Fruit fly (Drosophila melanogaster) whole organism, embryonic: ENCODE data around the gene Pde6.

ENCODE experiments used
- B-H2 ChIP-seq: fragments of 200-800 bp; sonication (Bioruptor generic); optimal IDR thresholded peaks from 2 replicates; lab custom pipeline; 2018; ENCODE audit warnings: missing biosample characterization, mild to moderate bottlenecking, missing genetic modification characterization
- Bgb ChIP-seq: fragments of 200-800 bp; sonication (Bioruptor generic); IDR thresholded peaks from 2 replicates; pipeline ENCODE4 v1.3.6; 2022; ENCODE audit warnings: missing biosample characterization, missing genetic modification characterization; ENCODE audit not compliant: partially characterized antibody
- CG10209 ChIP-seq: fragments of 200-800 bp; sonication (Bioruptor generic); optimal IDR thresholded peaks from 3 replicates; lab custom pipeline; 2017; ENCODE audit warnings: missing biosample characterization, mild to moderate bottlenecking, missing genetic modification characterization, missing genetic modification reagents
- CG10321 ChIP-seq: fragments of 200-800 bp; sonication (Bioruptor generic); IDR thresholded peaks from 2 replicates; pipeline ENCODE4 v1.3.6; 2022; ENCODE audit warnings: missing biosample characterization, missing genetic modification characterization
- CG11085 ChIP-seq: fragments of 200-800 bp; sonication (Bioruptor generic); IDR thresholded peaks from 2 replicates; pipeline ENCODE4 v1.3.6; 2022; ENCODE audit warnings: missing biosample characterization, missing genetic modification characterization
- CG11560 ChIP-seq: fragments of 200-800 bp; sonication (Bioruptor generic); IDR thresholded peaks from 3 replicates; pipeline ENCODE4 v1.3.6; 2022; ENCODE audit warnings: missing biosample characterization, missing genetic modification characterization
- CG12104 ChIP-seq: fragments of 200-800 bp; sonication (Bioruptor generic); optimal IDR thresholded peaks from 3 replicates; lab custom pipeline; 2016; ENCODE audit warnings: missing biosample characterization, missing genetic modification characterization
- CG13287 ChIP-seq: fragments of 200-800 bp; sonication (Bioruptor generic); IDR thresholded peaks from 2 replicates; pipeline ENCODE4 v1.3.6; 2022; ENCODE audit warnings: missing biosample characterization, missing genetic modification characterization; ENCODE audit not compliant: partially characterized antibody
- CG13296 ChIP-seq: fragments of 200-800 bp; sonication (Bioruptor generic); optimal IDR thresholded peaks from 3 replicates; lab custom pipeline; 2018; ENCODE audit warnings: missing biosample characterization, mild to moderate bottlenecking, missing genetic modification characterization
- CG13775 ChIP-seq: fragments of 200-800 bp; sonication (Bioruptor generic); optimal IDR thresholded peaks from 3 replicates; lab custom pipeline; 2017; ENCODE audit warnings: missing biosample characterization, mild to moderate bottlenecking, missing genetic modification characterization
- CG15514 ChIP-seq: fragments of 200-800 bp; sonication (Bioruptor generic); optimal IDR thresholded peaks from 3 replicates; lab custom pipeline; 2017; ENCODE audit warnings: missing biosample characterization, missing genetic modification characterization, mild to moderate bottlenecking, moderate library complexity, missing genetic modification reagents
- CG15601 ChIP-seq: fragments of 200-800 bp; sonication (Bioruptor generic); optimal IDR thresholded peaks from 3 replicates; lab custom pipeline; 2019; ENCODE audit warnings: missing biosample characterization, mild to moderate bottlenecking, missing genetic modification characterization, moderate library complexity
- CG16779 ChIP-seq: fragments of 200-800 bp; sonication (Bioruptor generic); IDR thresholded peaks from 2 replicates; pipeline ENCODE4 v1.3.6; 2022; ENCODE audit warnings: missing biosample characterization, missing genetic modification characterization
- CG1792 ChIP-seq: fragments of 200-800 bp; sonication (Bioruptor generic); optimal IDR thresholded peaks from 2 replicates; lab custom pipeline; 2016; ENCODE audit warnings: missing biosample characterization, missing genetic modification characterization
- CG2199 ChIP-seq: fragments of 200-800 bp; sonication (Bioruptor generic); IDR thresholded peaks from 3 replicates; pipeline ENCODE4 v1.3.6; 2022; ENCODE audit warnings: missing biosample characterization, missing genetic modification characterization
- CG2875 ChIP-seq: fragments of 200-800 bp; sonication (Bioruptor generic); optimal IDR thresholded peaks from 2 replicates; lab custom pipeline; 2017; ENCODE audit warnings: missing biosample characterization, mild to moderate bottlenecking, missing genetic modification characterization, missing genetic modification reagents
- CG31388 ChIP-seq: fragments of 200-800 bp; sonication (Bioruptor generic); optimal IDR thresholded peaks from 2 replicates; lab custom pipeline; 2016; ENCODE audit warnings: missing biosample characterization, missing genetic modification characterization
- CG34224 ChIP-seq: fragments of 200-800 bp; sonication (Bioruptor generic); IDR thresholded peaks from 3 replicates; pipeline ENCODE4 v1.3.6; 2022; ENCODE audit warnings: missing biosample characterization, missing genetic modification characterization; ENCODE audit not compliant: partially characterized antibody
- CG34422 ChIP-seq: fragments of 200-800 bp; sonication (Bioruptor generic); IDR thresholded peaks from 3 replicates; pipeline ENCODE4 v1.3.6; 2022; ENCODE audit warnings: missing biosample characterization, missing genetic modification characterization
- CG43689 ChIP-seq: fragments of 200-800 bp; sonication (Bioruptor generic); IDR thresholded peaks from 2 replicates; pipeline ENCODE4 v1.3.6; 2022; ENCODE audit warnings: missing biosample characterization, missing genetic modification characterization
- CG4707 ChIP-seq: fragments of 200-800 bp; sonication (Bioruptor generic); optimal IDR thresholded peaks from 2 replicates; lab custom pipeline; 2018; ENCODE audit warnings: missing biosample characterization, mild to moderate bottlenecking, missing genetic modification characterization, moderate library complexity
- CTCF ChIP-seq: fragments of 200-800 bp; sonication (Bioruptor generic); optimal IDR thresholded peaks from 2 replicates; lab custom pipeline; 2017; ENCODE audit warnings: missing biosample characterization, mild to moderate bottlenecking, missing genetic modification characterization, moderate library complexity
- Elba2 ChIP-seq: fragments of 200-800 bp; sonication (Bioruptor generic); optimal IDR thresholded peaks from 3 replicates; lab custom pipeline; 2016; ENCODE audit warnings: missing biosample characterization, missing genetic modification characterization
- Gug ChIP-seq: fragments of 200-800 bp; sonication (Bioruptor generic); IDR thresholded peaks from 4 replicates; pipeline ENCODE4 v1.3.6; 2022; ENCODE audit warnings: missing biosample characterization, missing genetic modification characterization
- H2.0 ChIP-seq: fragments of 200-800 bp; sonication (Bioruptor generic); IDR thresholded peaks from 2 replicates; pipeline ENCODE4 v1.3.6; 2022; ENCODE audit warnings: missing biosample characterization, missing genetic modification characterization
- HLH4C ChIP-seq: fragments of 200-800 bp; sonication (Bioruptor generic); IDR thresholded peaks from 3 replicates; pipeline ENCODE4 v1.3.6; 2022; ENCODE audit warnings: missing biosample characterization, missing genetic modification characterization; ENCODE audit not compliant: partially characterized antibody
- Hr39 ChIP-seq: fragments of >200 bp; optimal IDR thresholded peaks from 2 replicates; lab custom pipeline; 2017
- Lim3 ChIP-seq: fragments of 200-800 bp; sonication (Bioruptor generic); IDR thresholded peaks from 2 replicates; pipeline ENCODE4 v1.3.6; 2022; ENCODE audit warnings: missing biosample characterization, missing genetic modification characterization
- Mad ChIP-seq: fragments of 200-800 bp; sonication (Bioruptor generic); optimal IDR thresholded peaks from 2 replicates; lab custom pipeline; 2016; ENCODE audit warnings: missing biosample characterization, missing genetic modification characterization
- PHDP ChIP-seq: fragments of 200-800 bp; sonication (Bioruptor generic); optimal IDR thresholded peaks from 3 replicates; lab custom pipeline; 2018; ENCODE audit warnings: missing biosample characterization, mild to moderate bottlenecking, missing genetic modification characterization, moderate library complexity
- Rfx ChIP-seq: fragments of 200-800 bp; sonication (Bioruptor generic); IDR thresholded peaks from 2 replicates; pipeline ENCODE4 v1.3.6; 2022; ENCODE audit warnings: missing biosample characterization, missing genetic modification characterization
- al ChIP-seq: fragments of 200-800 bp; sonication (Bioruptor generic); IDR thresholded peaks from 2 replicates; pipeline ENCODE4 v1.3.6; 2022; ENCODE audit warnings: missing biosample characterization, missing genetic modification characterization
- amos ChIP-seq: fragments of 200-800 bp; sonication (Bioruptor generic); IDR thresholded peaks from 2 replicates; pipeline ENCODE4 v1.3.6; 2022; ENCODE audit warnings: missing biosample characterization, missing genetic modification characterization; ENCODE audit not compliant: partially characterized antibody
- ato ChIP-seq: fragments of 200-800 bp; sonication (Bioruptor generic); IDR thresholded peaks from 2 replicates; pipeline ENCODE4 v1.3.6; 2022; ENCODE audit warnings: missing biosample characterization, missing genetic modification characterization; ENCODE audit not compliant: partially characterized antibody
- bigmax ChIP-seq: fragments of 200-800 bp; sonication (Bioruptor generic); optimal IDR thresholded peaks from 2 replicates; lab custom pipeline; 2018; ENCODE audit warnings: missing biosample characterization, mild to moderate bottlenecking, missing genetic modification characterization
- br ChIP-seq: fragments of >200 bp; optimal IDR thresholded peaks from 2 replicates; lab custom pipeline; 2017
- cwo ChIP-seq: fragments of 200-800 bp; sonication (Bioruptor generic); optimal IDR thresholded peaks from 3 replicates; lab custom pipeline; 2017; ENCODE audit warnings: missing biosample characterization, missing genetic modification characterization, mild to moderate bottlenecking, moderate library complexity, missing genetic modification reagents
- dati ChIP-seq: fragments of 200-800 bp; sonication (Bioruptor generic); IDR thresholded peaks from 2 replicates; pipeline ENCODE4 v1.3.6; 2022; ENCODE audit warnings: missing biosample characterization, missing genetic modification characterization
- emc ChIP-seq: fragments of 200-800 bp; sonication (Bioruptor generic); optimal IDR thresholded peaks from 2 replicates; lab custom pipeline; 2016; ENCODE audit warnings: missing biosample characterization, missing genetic modification characterization
- fd96Cb ChIP-seq: fragments of 200-800 bp; sonication (Bioruptor generic); optimal IDR thresholded peaks from 2 replicates; lab custom pipeline; 2018; ENCODE audit warnings: missing biosample characterization, mild to moderate bottlenecking, missing genetic modification characterization, moderate library complexity
- gcm2 ChIP-seq: fragments of 200-800 bp; sonication (Bioruptor generic); optimal IDR thresholded peaks from 2 replicates; lab custom pipeline; 2016; ENCODE audit warnings: missing biosample characterization, missing genetic modification characterization
- gt ChIP-seq: fragments of 200-800 bp; sonication (Bioruptor generic); IDR thresholded peaks from 2 replicates; pipeline ENCODE4 v1.3.6; 2022; ENCODE audit warnings: missing biosample characterization, missing genetic modification characterization
- hkb ChIP-seq, 2 experiments: fragments of 200-800 bp in 1 of 2; fragments of >200 bp in 1 of 2; sonication (Bioruptor generic) in 1 of 2; IDR thresholded peaks in 1 of 2; optimal IDR thresholded peaks in 1 of 2; 2 replicates each; pipeline versions ENCODE4 v1.3.6 to Lab custom; 2017 to 2022; ENCODE audit warnings: missing biosample characterization in 1 of 2, missing genetic modification characterization in 1 of 2
- kah ChIP-seq: fragments of 200-800 bp; sonication (Bioruptor generic); optimal IDR thresholded peaks from 2 replicates; lab custom pipeline; 2018; ENCODE audit warnings: missing biosample characterization, mild to moderate bottlenecking, missing genetic modification characterization
- pita ChIP-seq: fragments of 200-800 bp; sonication (Bioruptor generic); optimal IDR thresholded peaks from 2 replicates; lab custom pipeline; 2017; ENCODE audit warnings: missing biosample characterization, mild to moderate bottlenecking, missing genetic modification characterization
- repo ChIP-seq: fragments of 200-800 bp; sonication (Bioruptor generic); optimal IDR thresholded peaks from 2 replicates; lab custom pipeline; 2016; ENCODE audit warnings: missing biosample characterization, missing genetic modification characterization
- stc ChIP-seq: fragments of 200-800 bp; sonication (Bioruptor generic); IDR thresholded peaks from 2 replicates; pipeline ENCODE4 v1.3.6; 2022; ENCODE audit warnings: missing biosample characterization, missing genetic modification characterization
- tll ChIP-seq, 2 experiments: fragments of 200-800 bp in 1 of 2; fragments of >200 bp in 1 of 2; sonication (Bioruptor generic) in 1 of 2; optimal IDR thresholded peaks; 2 replicates each; lab custom pipeline; 2017 to 2019; ENCODE audit warnings: missing biosample characterization in 2 of 2, missing genetic modification characterization in 2 of 2, mild to moderate bottlenecking in 1 of 2, moderate library complexity in 1 of 2
- toy ChIP-seq: fragments of 200-800 bp; sonication (Bioruptor generic); IDR thresholded peaks from 2 replicates; pipeline ENCODE4 v1.3.6; 2022; ENCODE audit warnings: missing biosample characterization, missing genetic modification characterization
- vnd ChIP-seq: fragments of 200-800 bp; sonication (Bioruptor generic); IDR thresholded peaks from 3 replicates; pipeline ENCODE4 v1.3.6; 2022; ENCODE audit warnings: missing biosample characterization, missing genetic modification characterization; ENCODE audit not compliant: partially characterized antibody
- zen ChIP-seq: fragments of 200-800 bp; sonication (Bioruptor generic); optimal IDR thresholded peaks from 3 replicates; lab custom pipeline; 2018; ENCODE audit warnings: missing biosample characterization, mild to moderate bottlenecking, missing genetic modification characterization, moderate library complexity

Gene Pde6

DNA sequence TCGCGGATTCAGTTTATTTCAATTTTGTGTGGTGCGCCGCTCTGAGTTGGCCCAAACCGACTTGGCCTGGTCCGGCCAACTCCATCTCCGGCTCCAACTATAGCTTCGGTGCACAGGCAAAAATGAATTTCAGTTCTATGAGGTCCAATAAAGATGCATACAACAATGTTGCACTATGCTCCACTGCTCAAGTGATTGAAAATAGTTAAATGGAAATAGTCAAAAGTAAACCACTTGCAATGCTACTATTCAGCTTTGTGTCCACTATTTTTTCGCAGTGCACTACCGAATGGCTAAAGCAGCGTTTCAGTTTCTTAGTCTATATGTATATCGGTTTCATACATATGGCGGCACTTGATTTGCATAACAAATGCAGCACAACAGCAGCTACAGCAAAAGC, 81.8 kb downstream of the Pde6 start (continued):
- TF ChIP-seq CG10209 = peak; percentile 46
- peak; percentile 27; the same call in 1 of the 2 replicates for TF ChIP-seq CG11085 (GFP tag; lab: Robert Waterston, UW)
- TF ChIP-seq kah (GFP tag; lab: Kevin White, UChicago) = peak; percentile 28
- TF ChIP-seq Rfx (GFP tag; lab: Robert Waterston, UW) = peak; percentile 85
- TF ChIP-seq Hr39 (lab: Kevin White, UChicago) = no peak
- TF ChIP-seq fd96Cb = peak; percentile 73
- peak; percentile 4 for TF ChIP-seq CG13775 (GFP tag; lab: Kevin White, UChicago)
- no peak for TF ChIP-seq B-H2
- TF ChIP-seq CG43689 = peak; percentile 42; the same call in 1 of the 2 replicates
- TF ChIP-seq zen (tag; lab: Kevin White, UChicago) = no peak
- peak; percentile 37 for TF ChIP-seq emc (GFP tag; lab: Kevin White, UChicago)
- no peak for TF ChIP-seq gt (GFP tag; lab: Robert Waterston, UW)
- TF ChIP-seq repo = peak; percentile 56
- TF ChIP-seq PHDP = peak; percentile 42
- TF ChIP-seq toy = no peak
- TF ChIP-seq CG13296 (GFP tag; lab: Kevin White, UChicago) = peak; percentile 52
- peak; percentile 54; the same call in 2 of the 4 replicates for TF ChIP-seq Gug (GFP tag; lab: Robert Waterston, UW)
- TF ChIP-seq CG15514 = peak; percentile 54
- TF ChIP-seq ato (GFP tag; lab: Robert Waterston, UW) = no peak
- no peak for TF ChIP-seq gcm2
- TF ChIP-seq CG10321 (GFP tag; lab: Robert Waterston, UW) = no peak
- TF ChIP-seq HLH4C = no peak
- peak; percentile 57; the same call in 1 of the 3 replicates for TF ChIP-seq CG11560 (tag; lab: Robert Waterston, UW)
- TF ChIP-seq br (lab: Kevin White, UChicago) = no peak
- TF ChIP-seq CG2875 = peak; percentile 42
- TF ChIP-seq bigmax (GFP tag; lab: Kevin White, UChicago) = no peak
- TF ChIP-seq pita (GFP tag; lab: Kevin White, UChicago) = no peak
- TF ChIP-seq dati (GFP tag; lab: Robert Waterston, UW) = no peak
- TF ChIP-seq H2.0 (GFP tag; lab: Robert Waterston, UW) = peak; percentile 76
- no peak for TF ChIP-seq CTCF (GFP tag; lab: Kevin White, UChicago)
- no peak for TF ChIP-seq Bgb (GFP tag; lab: Robert Waterston, UW)
- no peak for TF ChIP-seq CG34224 (GFP tag; lab: Robert Waterston, UW)
- TF ChIP-seq CG2199 = peak; percentile 65; the same call in 1 of the 3 replicates
- no peak for TF ChIP-seq CG15601
- peak; percentile 52 for TF ChIP-seq CG1792 (GFP tag; lab: Kevin White, UChicago)
- TF ChIP-seq CG12104 (GFP tag; lab: Kevin White, UChicago) = no peak
- TF ChIP-seq CG13287 (GFP tag; lab: Robert Waterston, UW) = no peak
- TF ChIP-seq vnd (GFP tag; lab: Robert Waterston, UW) = no peak
- TF ChIP-seq tll (GFP tag; optimal IDR thresholded peaks at IDR 0.05; lab: Kevin White, UChicago) = no peak
- 0 out of 2 replicates have a peak, but pooled peaks have one; percentile 32 for TF ChIP-seq CG16779
- no peak for TF ChIP-seq CG31388
- peak; percentile 17; the same call in 1 of the 2 replicates for TF ChIP-seq Lim3 (GFP tag; lab: Robert Waterston, UW)
- TF ChIP-seq cwo (GFP tag; lab: Kevin White, UChicago) = peak; percentile 27
- peak; percentile 52 for TF ChIP-seq Mad (GFP tag; lab: Kevin White, UChicago)
- TF ChIP-seq CG4707 = no peak
- peak; percentile 78 for TF ChIP-seq stc (GFP tag; lab: Robert Waterston, UW)
- no peak for TF ChIP-seq amos (GFP tag; lab: Robert Waterston, UW)
- no peak for TF ChIP-seq hkb (optimal IDR thresholded peaks at IDR 0.05; lab: Kevin White, UChicago)
- peak; percentile 82 for TF ChIP-seq hkb (GFP tag; IDR thresholded peaks at IDR 0.05; lab: Robert Waterston, UW)
- no peak for TF ChIP-seq Elba2 (GFP tag; lab: Kevin White, UChicago)
- TF ChIP-seq CG34422 (GFP tag; lab: Robert Waterston, UW) = peak; percentile 85
- peak; percentile 54; the same call in 1 of the 2 replicates for TF ChIP-seq al (GFP tag; lab: Robert Waterston, UW)
